Worm (Caenorhabditis elegans) whole organism, late embryonic: ENCODE measurements around the gene add-2.

Source experiments
- C08G9.2 ChIP-seq: sonication (generic microtip); optimal IDR thresholded peaks from 2 replicates; lab custom pipeline; 2016; ENCODE audit warnings: mild to moderate bottlenecking, missing genetic modification characterization, moderate library complexity, missing compliant biosample characterization
- C38D4.7 ChIP-seq: fragments of 200-800 bp; sonication (Bioruptor generic); optimal IDR thresholded peaks from 2 replicates; lab custom pipeline; 2018; ENCODE audit warnings: mild to moderate bottlenecking, missing genetic modification characterization, moderate library complexity, missing compliant biosample characterization
- F13H6.1 ChIP-seq: sonication (generic microtip); optimal IDR thresholded peaks from 2 replicates; lab custom pipeline; 2016; ENCODE audit warnings: missing genetic modification characterization, missing compliant biosample characterization
- T23F11.4 ChIP-seq: fragments of 200-800 bp; sonication (Bioruptor generic); optimal IDR thresholded peaks from 2 replicates; lab custom pipeline; 2018; ENCODE audit warnings: mild to moderate bottlenecking, missing genetic modification characterization, missing compliant biosample characterization
- Y22D7AL.16 ChIP-seq: sonication (generic microtip); optimal IDR thresholded peaks from 2 replicates; lab custom pipeline; 2016; ENCODE audit warnings: missing genetic modification characterization, missing compliant biosample characterization
- ahr-1 ChIP-seq: sonication (generic microtip); optimal IDR thresholded peaks from 2 replicates; lab custom pipeline; 2016; ENCODE audit warnings: missing genetic modification characterization, missing compliant biosample characterization
- ama-1 ChIP-seq: fragments of 150-350 bp; optimal IDR thresholded peaks from 2 replicates; lab custom pipeline; 2014
- ceh-14 ChIP-seq: sonication (generic microtip); optimal IDR thresholded peaks from 2 replicates; lab custom pipeline; 2016; ENCODE audit warnings: missing genotype, missing genetic modification characterization, missing compliant biosample characterization
- ceh-18 ChIP-seq: sonication (generic microtip); optimal IDR thresholded peaks from 2 replicates; lab custom pipeline; 2016; ENCODE audit warnings: missing genetic modification characterization, missing compliant biosample characterization
- ceh-31 ChIP-seq: sonication (generic microtip); optimal IDR thresholded peaks from 2 replicates; lab custom pipeline; 2016; ENCODE audit warnings: missing genetic modification characterization, missing compliant biosample characterization
- ceh-34 ChIP-seq: sonication (generic microtip); optimal IDR thresholded peaks from 2 replicates; lab custom pipeline; 2016; ENCODE audit warnings: mild to moderate bottlenecking, missing genetic modification characterization, missing compliant biosample characterization
- ceh-48 ChIP-seq: sonication (generic microtip); optimal IDR thresholded peaks from 2 replicates; lab custom pipeline; 2016; ENCODE audit warnings: missing genetic modification characterization, inconsistent platforms, missing compliant biosample characterization
- ceh-6 ChIP-seq: fragments of 200-800 bp; sonication (Bioruptor generic); optimal IDR thresholded peaks from 2 replicates; lab custom pipeline; 2018; ENCODE audit warnings: mild to moderate bottlenecking, missing genetic modification characterization, missing compliant biosample characterization
- ceh-9 ChIP-seq: sonication (generic microtip); optimal IDR thresholded peaks from 2 replicates; lab custom pipeline; 2016; ENCODE audit warnings: mild to moderate bottlenecking, missing genetic modification characterization, inconsistent platforms, missing compliant biosample characterization
- che-1 ChIP-seq: sonication (generic microtip); optimal IDR thresholded peaks from 2 replicates; lab custom pipeline; 2016; ENCODE audit warnings: mild to moderate bottlenecking, missing genetic modification characterization, missing compliant biosample characterization
- dmd-4 ChIP-seq: sonication (generic microtip); optimal IDR thresholded peaks from 2 replicates; lab custom pipeline; 2016; ENCODE audit warnings: borderline replicate concordance, missing genetic modification characterization, missing compliant biosample characterization
- dve-1 ChIP-seq: sonication (generic microtip); optimal IDR thresholded peaks from 2 replicates; lab custom pipeline; 2017; ENCODE audit warnings: antibody characterized with exemption, mild to moderate bottlenecking, missing genetic modification characterization, missing compliant biosample characterization
- elt-2 ChIP-seq: sonication (generic microtip); optimal IDR thresholded peaks from 2 replicates; lab custom pipeline; 2016; ENCODE audit warnings: missing genetic modification reagents, missing genetic modification characterization, missing compliant biosample characterization
- elt-4 ChIP-seq: sonication (generic microtip); optimal IDR thresholded peaks from 2 replicates; lab custom pipeline; 2016; ENCODE audit warnings: missing genetic modification characterization, missing compliant biosample characterization
- ets-4 ChIP-seq: sonication (generic microtip); optimal IDR thresholded peaks from 2 replicates; lab custom pipeline; 2016; ENCODE audit warnings: missing genetic modification characterization, missing compliant biosample characterization
- eyg-1 ChIP-seq: sonication (generic microtip); optimal IDR thresholded peaks from 2 replicates; lab custom pipeline; 2016; ENCODE audit warnings: missing genotype, missing genetic modification characterization, missing compliant biosample characterization
- fax-1 ChIP-seq: sonication (generic microtip); optimal IDR thresholded peaks from 2 replicates; lab custom pipeline; 2016; ENCODE audit warnings: missing genotype, missing genetic modification characterization, missing compliant biosample characterization
- fkh-10 ChIP-seq: fragments of 150-350 bp; optimal IDR thresholded peaks from 2 replicates; lab custom pipeline; 2014; ENCODE audit warnings: missing biosample characterization, missing genetic modification reagents, missing genetic modification characterization
- gmeb-2 ChIP-seq: sonication (generic microtip); optimal IDR thresholded peaks from 2 replicates; lab custom pipeline; 2016; ENCODE audit warnings: missing genetic modification characterization, inconsistent platforms, missing compliant biosample characterization
- hlh-13 ChIP-seq: fragments of 200-800 bp; sonication (Bioruptor generic); optimal IDR thresholded peaks from 2 replicates; lab custom pipeline; 2018; ENCODE audit warnings: mild to moderate bottlenecking, missing genetic modification characterization, missing compliant biosample characterization
- hlh-15 ChIP-seq: sonication (generic microtip); optimal IDR thresholded peaks from 2 replicates; lab custom pipeline; 2016; ENCODE audit warnings: missing genetic modification characterization, missing compliant biosample characterization
- hlh-30 ChIP-seq: sonication (generic microtip); optimal IDR thresholded peaks from 2 replicates; lab custom pipeline; 2017; ENCODE audit warnings: antibody characterized with exemption, missing genetic modification characterization, missing compliant biosample characterization; ENCODE audit not compliant: insufficient read depth
- hlh-6 ChIP-seq: sonication (generic microtip); optimal IDR thresholded peaks from 2 replicates; lab custom pipeline; 2016; ENCODE audit warnings: missing genotype, missing genetic modification characterization, missing compliant biosample characterization
- lin-11 ChIP-seq: fragments of 200-800 bp; sonication (Bioruptor generic); optimal IDR thresholded peaks from 2 replicates; lab custom pipeline; 2018; ENCODE audit warnings: mild to moderate bottlenecking, missing genetic modification characterization, missing compliant biosample characterization
- madf-2 ChIP-seq: sonication (generic microtip); optimal IDR thresholded peaks from 2 replicates; lab custom pipeline; 2017; ENCODE audit warnings: missing genetic modification characterization, missing compliant biosample characterization
- mec-3 ChIP-seq: sonication (generic microtip); optimal IDR thresholded peaks from 2 replicates; lab custom pipeline; 2016; ENCODE audit warnings: borderline replicate concordance, missing genetic modification characterization, missing compliant biosample characterization
- nhr-11 ChIP-seq: fragments of 150-350 bp; optimal IDR thresholded peaks from 2 replicates; lab custom pipeline; 2014; ENCODE audit warnings: missing biosample characterization, missing genetic modification characterization
- nhr-232 ChIP-seq: sonication (generic microtip); optimal IDR thresholded peaks from 2 replicates; lab custom pipeline; 2016; ENCODE audit warnings: missing genetic modification characterization, missing compliant biosample characterization
- npax-4 ChIP-seq: sonication (generic microtip); optimal IDR thresholded peaks from 2 replicates; lab custom pipeline; 2016; ENCODE audit warnings: missing genetic modification characterization, missing compliant biosample characterization
- odd-2 ChIP-seq: sonication (generic microtip); optimal IDR thresholded peaks from 2 replicates; lab custom pipeline; 2017; ENCODE audit warnings: antibody characterized with exemption, mild to moderate bottlenecking, missing genetic modification characterization, missing compliant biosample characterization
- pag-3 ChIP-seq: sonication (generic microtip); optimal IDR thresholded peaks from 2 replicates; lab custom pipeline; 2016; ENCODE audit warnings: missing compliant biosample characterization, missing genetic modification characterization, borderline replicate concordance
- pha-4 ChIP-seq: fragments of 150-350 bp; optimal IDR thresholded peaks from 2 replicates; lab custom pipeline; 2018; ENCODE audit warnings: missing biosample characterization, missing genetic modification reagents, missing genetic modification characterization
- pqm-1 ChIP-seq: sonication (generic microtip); optimal IDR thresholded peaks from 2 replicates; lab custom pipeline; 2016; ENCODE audit warnings: missing genetic modification characterization, missing compliant biosample characterization
- pros-1 ChIP-seq: fragments of 150-350 bp; optimal IDR thresholded peaks from 2 replicates; lab custom pipeline; 2014; ENCODE audit warnings: missing biosample characterization, missing genetic modification reagents, missing genetic modification characterization
- rnt-1 ChIP-seq: sonication (generic microtip); optimal IDR thresholded peaks from 2 replicates; lab custom pipeline; 2016; ENCODE audit warnings: missing genetic modification characterization, missing compliant biosample characterization
- sdc-2 ChIP-seq: sonication (generic microtip); optimal IDR thresholded peaks from 2 replicates; lab custom pipeline; 2016; ENCODE audit warnings: missing genotype, missing genetic modification characterization, missing compliant biosample characterization
- sox-2 ChIP-seq: fragments of 200-800 bp; sonication (Bioruptor generic); IDR thresholded peaks from 2 replicates; pipeline ENCODE4 v1.3.6; 2022; ENCODE audit warnings: missing genetic modification reagents, missing genetic modification characterization, missing compliant biosample characterization
- tbx-2 ChIP-seq: sonication (generic microtip); optimal IDR thresholded peaks from 2 replicates; lab custom pipeline; 2016; ENCODE audit warnings: missing genetic modification characterization, missing compliant biosample characterization
- tbx-7 ChIP-seq: sonication (generic microtip); optimal IDR thresholded peaks from 2 replicates; lab custom pipeline; 2016; ENCODE audit warnings: missing genotype, missing genetic modification characterization, missing compliant biosample characterization
- ttx-3 ChIP-seq: sonication (generic microtip); optimal IDR thresholded peaks from 2 replicates; lab custom pipeline; 2016; ENCODE audit warnings: missing genetic modification reagents, missing genetic modification characterization, missing compliant biosample characterization
- unc-55 ChIP-seq: sonication (generic microtip); optimal IDR thresholded peaks from 2 replicates; lab custom pipeline; 2017; ENCODE audit warnings: missing biosample characterization, missing genetic modification reagents, missing genetic modification characterization

Gene add-2

DNA sequence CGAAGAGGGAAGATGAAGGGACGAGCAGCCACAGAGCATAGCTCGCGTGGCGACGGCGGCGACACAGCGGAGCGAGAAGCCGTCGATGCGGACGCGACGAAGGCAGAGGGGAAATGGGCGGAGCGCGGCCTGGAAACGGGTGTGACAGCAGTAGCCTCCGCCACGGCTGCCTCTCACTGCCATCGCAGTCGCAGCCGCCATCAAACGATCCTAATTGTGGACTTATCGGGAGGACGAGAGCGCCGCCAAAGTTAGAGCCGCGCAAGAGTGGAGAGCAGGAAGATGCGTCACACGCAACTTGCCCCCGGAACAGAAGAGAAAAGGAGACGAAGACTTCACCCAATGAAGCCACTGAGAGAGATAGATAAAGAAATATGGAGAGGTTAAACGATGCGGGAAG is 11.1 kb upstream of the add-2 start (continued):
- TF ChIP-seq gmeb-2 (tag; lab: Kevin White, UChicago) (no peak), dmd-4 (tag; lab: Kevin White, UChicago) (no peak), nhr-11 (tag; lab: Kevin White, UChicago) (no peak), che-1 (tag; lab: Kevin White, UChicago) (no peak), ceh-34 (tag; lab: Kevin White, UChicago) (peak; percentile 26), eyg-1 (tag; lab: Kevin White, UChicago) (no peak), fkh-10 (GFP tag; lab: Kevin White, UChicago) (no peak), ama-1 (lab: Kevin White, UChicago) (no peak), ceh-6 (GFP tag; lab: Kevin White, UChicago) (peak; percentile 10), hlh-15 (tag; lab: Kevin White, UChicago) (no peak), F13H6.1 (tag; lab: Kevin White, UChicago) (peak; percentile 56), mec-3 (peak; percentile 61), hlh-13 (GFP tag; lab: Kevin White, UChicago) (no peak), nhr-232 (tag; lab: Kevin White, UChicago) (no peak), pag-3 (tag; lab: Kevin White, UChicago) (no peak), C08G9.2 (tag; lab: Kevin White, UChicago) (peak; percentile 43), madf-2 (tag; lab: Kevin White, UChicago) (no peak), Y22D7AL.16 (peak; percentile 29), elt-2 (no peak), pros-1 (tag; lab: Kevin White, UChicago) (no peak), ahr-1 (tag; lab: Kevin White, UChicago) (no peak), ceh-9 (tag; lab: Kevin White, UChicago) (no peak), sdc-2 (peak; percentile 8), ceh-14 (tag; lab: Kevin White, UChicago) (peak; percentile 1), hlh-30 (tag; lab: Kevin White, UChicago) (no peak), dve-1 (no peak), pha-4 (tag; lab: Kevin White, UChicago) (no peak), tbx-2 (peak; percentile 49), rnt-1 (no peak), C38D4.7 (GFP tag; lab: Kevin White, UChicago) (peak; percentile 9), ceh-31 (no peak), fax-1 (tag; lab: Kevin White, UChicago) (peak; percentile 12), npax-4 (tag; lab: Kevin White, UChicago) (no peak), ets-4 (tag; lab: Kevin White, UChicago) (no peak), ceh-48 (tag; lab: Kevin White, UChicago) (peak; percentile 18), unc-55 (no peak), elt-4 (peak; percentile 59)

DNA sequence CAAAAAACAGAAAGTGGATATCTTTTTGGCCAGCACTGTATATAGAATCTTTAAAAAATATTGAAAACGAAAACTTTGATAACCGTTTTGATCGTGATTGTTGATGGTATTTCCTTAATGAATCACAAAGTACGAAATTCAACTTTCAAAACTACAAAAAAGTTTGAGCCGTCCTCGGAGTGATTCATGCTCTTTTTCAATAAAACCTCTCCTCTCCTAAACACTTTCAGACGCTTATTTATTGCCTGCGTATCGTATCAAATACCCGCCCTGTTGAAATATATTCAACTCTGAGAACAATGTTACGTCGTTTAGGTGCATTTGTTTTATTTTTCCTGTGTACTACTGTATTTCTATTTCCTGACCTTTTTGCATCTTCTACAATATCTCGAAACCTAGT is 7.7 kb upstream of the add-2 start:
- no peak for TF ChIP-seq unc-55
- no peak for TF ChIP-seq ets-4 (tag; lab: Kevin White, UChicago)
- TF ChIP-seq sox-2 = no peak
- TF ChIP-seq pqm-1 = no peak
- no peak for TF ChIP-seq hlh-6 (tag; lab: Kevin White, UChicago)
- no peak for TF ChIP-seq tbx-7 (tag; lab: Kevin White, UChicago)
- TF ChIP-seq rnt-1 = no peak
- no peak for TF ChIP-seq lin-11 (tag; lab: Kevin White, UChicago)
- TF ChIP-seq hlh-13 (GFP tag; lab: Kevin White, UChicago) = no peak
- TF ChIP-seq ttx-3 (tag; lab: Kevin White, UChicago) = no peak
- TF ChIP-seq elt-4 = no peak
- TF ChIP-seq dmd-4 (tag; lab: Kevin White, UChicago) = no peak
- TF ChIP-seq odd-2 = no peak
- TF ChIP-seq madf-2 (tag; lab: Kevin White, UChicago) = no peak
- no peak for TF ChIP-seq ceh-14 (tag; lab: Kevin White, UChicago)
- TF ChIP-seq ceh-18 (tag; lab: Kevin White, UChicago) = no peak
- no peak for TF ChIP-seq pha-4 (tag; lab: Kevin White, UChicago)
- no peak for TF ChIP-seq ceh-48 (tag; lab: Kevin White, UChicago)
- no peak for TF ChIP-seq T23F11.4 (GFP tag; lab: Kevin White, UChicago)
